Fruit fly (Drosophila melanogaster) whole organism, embryonic: Measurements from ENCODE around the gene Alg7.

Experiments
- B-H2 ChIP-seq: fragments of 200-800 bp; sonication (Bioruptor generic); optimal IDR thresholded peaks from 2 replicates; lab custom pipeline; 2018; ENCODE audit warnings: missing biosample characterization, mild to moderate bottlenecking, missing genetic modification characterization
- CG10366 ChIP-seq: fragments of 200-800 bp; sonication (Bioruptor generic); IDR thresholded peaks from 2 replicates; pipeline ENCODE4 v1.3.6; 2022; ENCODE audit warnings: missing biosample characterization, missing genetic modification characterization
- CG10979 ChIP-seq: fragments of 200-800 bp; sonication (Bioruptor generic); optimal IDR thresholded peaks from 2 replicates; lab custom pipeline; 2018; ENCODE audit warnings: missing biosample characterization, mild to moderate bottlenecking, missing genetic modification characterization, moderate library complexity
- CG12659 ChIP-seq: fragments of 200-800 bp; sonication (Bioruptor generic); optimal IDR thresholded peaks from 3 replicates; lab custom pipeline; 2017; ENCODE audit warnings: mild to moderate bottlenecking, missing biosample characterization, missing genetic modification reagents, missing genetic modification characterization
- CG13296 ChIP-seq: fragments of 200-800 bp; sonication (Bioruptor generic); optimal IDR thresholded peaks from 3 replicates; lab custom pipeline; 2018; ENCODE audit warnings: missing biosample characterization, mild to moderate bottlenecking, missing genetic modification characterization
- CG14860 ChIP-seq: fragments of 200-800 bp; sonication (Bioruptor generic); IDR thresholded peaks from 3 replicates; pipeline ENCODE4 v1.3.6; 2022; ENCODE audit warnings: missing biosample characterization, missing genetic modification characterization; ENCODE audit not compliant: partially characterized antibody
- CG15696 ChIP-seq: fragments of 200-800 bp; sonication (Bioruptor generic); optimal IDR thresholded peaks from 2 replicates; lab custom pipeline; 2019; ENCODE audit warnings: missing biosample characterization, mild to moderate bottlenecking, missing genetic modification characterization, moderate library complexity
- CG2120 ChIP-seq: fragments of 200-800 bp; sonication (Bioruptor generic); optimal IDR thresholded peaks from 3 replicates; lab custom pipeline; 2016; ENCODE audit warnings: missing biosample characterization, missing genetic modification characterization
- CG3281 ChIP-seq: fragments of 200-800 bp; sonication (Bioruptor generic); optimal IDR thresholded peaks from 3 replicates; lab custom pipeline; 2017; ENCODE audit warnings: missing biosample characterization, mild to moderate bottlenecking, missing genetic modification characterization
- CG3838 ChIP-seq: fragments of 200-800 bp; sonication (Bioruptor generic); optimal IDR thresholded peaks from 3 replicates; lab custom pipeline; 2016; ENCODE audit warnings: missing biosample characterization, missing genetic modification characterization
- CG4854 ChIP-seq: fragments of 200-800 bp; sonication (Bioruptor generic); optimal IDR thresholded peaks from 2 replicates; lab custom pipeline; 2016; ENCODE audit warnings: missing biosample characterization, missing genetic modification characterization, inconsistent platforms
- CG6272 ChIP-seq: fragments of 200-800 bp; sonication (Bioruptor generic); IDR thresholded peaks from 2 replicates; pipeline ENCODE4 v1.3.6; 2022; ENCODE audit warnings: missing biosample characterization, missing genetic modification characterization
- CG9876 ChIP-seq: fragments of 200-800 bp; sonication (Bioruptor generic); optimal IDR thresholded peaks from 2 replicates; lab custom pipeline; 2016; ENCODE audit warnings: missing biosample characterization, missing genetic modification characterization
- Camta ChIP-seq: fragments of 200-800 bp; sonication (Bioruptor generic); optimal IDR thresholded peaks from 2 replicates; lab custom pipeline; 2016; ENCODE audit warnings: missing biosample characterization, missing genetic modification characterization
- CoRest ChIP-seq: fragments of 200-800 bp; sonication (Bioruptor generic); optimal IDR thresholded peaks from 3 replicates; lab custom pipeline; 2018; ENCODE audit warnings: missing biosample characterization, mild to moderate bottlenecking, missing genetic modification characterization, moderate library complexity
- Ets97D ChIP-seq: fragments of 200-800 bp; sonication (Bioruptor generic); optimal IDR thresholded peaks from 3 replicates; lab custom pipeline; 2016; ENCODE audit warnings: missing biosample characterization, missing genetic modification characterization
- Fer3 ChIP-seq: fragments of 200-800 bp; sonication (Bioruptor generic); optimal IDR thresholded peaks from 2 replicates; lab custom pipeline; 2018; ENCODE audit warnings: missing biosample characterization, mild to moderate bottlenecking, missing genetic modification characterization, moderate library complexity
- HLH3B ChIP-seq: fragments of 200-800 bp; sonication (Bioruptor generic); IDR thresholded peaks from 2 replicates; pipeline ENCODE4 v1.3.6; 2022; ENCODE audit warnings: missing biosample characterization, missing genetic modification characterization
- Hr51 ChIP-seq, 2 experiments: fragments of 200-800 bp; sonication (Bioruptor generic); optimal IDR thresholded peaks; 2 replicates in 1 of 2; 3 replicates in 1 of 2; lab custom pipeline; 2016 to 2018; ENCODE audit warnings: missing biosample characterization in 2 of 2, missing genetic modification characterization in 2 of 2, mild to moderate bottlenecking in 1 of 2, moderate library complexity in 1 of 2
- Jarid2 ChIP-seq: fragments of 200-800 bp; sonication (Bioruptor generic); optimal IDR thresholded peaks from 3 replicates; lab custom pipeline; 2017; ENCODE audit warnings: mild to moderate bottlenecking, missing biosample characterization, missing genetic modification reagents, missing genetic modification characterization
- MBD-R2 ChIP-seq: fragments of 200-800 bp; sonication (Bioruptor generic); IDR thresholded peaks from 2 replicates; pipeline ENCODE4 v1.3.6; 2022; ENCODE audit warnings: missing biosample characterization, missing genetic modification characterization
- Meics ChIP-seq: fragments of 200-800 bp; sonication (Bioruptor generic); optimal IDR thresholded peaks from 2 replicates; lab custom pipeline; 2017; ENCODE audit warnings: missing biosample characterization, mild to moderate bottlenecking, missing genetic modification characterization
- NC2α ChIP-seq: fragments of 200-800 bp; sonication (Bioruptor generic); optimal IDR thresholded peaks from 2 replicates; lab custom pipeline; 2016; ENCODE audit warnings: missing biosample characterization, missing genetic modification characterization
- Nf-YC ChIP-seq: fragments of 200-800 bp; optimal IDR thresholded peaks from 3 replicates; lab custom pipeline; 2019; ENCODE audit warnings: missing biosample characterization, mild to moderate bottlenecking, missing genetic modification characterization, moderate library complexity
- Opbp ChIP-seq: fragments of 200-800 bp; sonication (Bioruptor generic); IDR thresholded peaks from 3 replicates; pipeline ENCODE4 v1.3.6; 2022; ENCODE audit warnings: missing biosample characterization, missing genetic modification characterization; ENCODE audit not compliant: partially characterized antibody
- Rfx ChIP-seq: fragments of 200-800 bp; sonication (Bioruptor generic); IDR thresholded peaks from 2 replicates; pipeline ENCODE4 v1.3.6; 2022; ENCODE audit warnings: missing biosample characterization, missing genetic modification characterization
- Sry-δ ChIP-seq: fragments of 200-800 bp; sonication (Bioruptor generic); optimal IDR thresholded peaks from 2 replicates; lab custom pipeline; 2016; ENCODE audit warnings: missing biosample characterization, missing genetic modification characterization
- Ssrp ChIP-seq: fragments of 200-800 bp; sonication (Bioruptor generic); optimal IDR thresholded peaks from 2 replicates; lab custom pipeline; 2018; ENCODE audit warnings: missing biosample characterization, mild to moderate bottlenecking, missing genetic modification characterization, moderate library complexity
- ase ChIP-seq: fragments of 200-800 bp; sonication (Bioruptor generic); IDR thresholded peaks from 3 replicates; pipeline ENCODE4 v1.3.6; 2022; ENCODE audit warnings: missing biosample characterization, missing genetic modification characterization
- bcd ChIP-seq: fragments of 200-800 bp; sonication (Bioruptor generic); optimal IDR thresholded peaks from 2 replicates; lab custom pipeline; 2017; ENCODE audit warnings: missing biosample characterization, mild to moderate bottlenecking, missing genetic modification characterization
- btn ChIP-seq: fragments of 200-800 bp; sonication (Bioruptor generic); optimal IDR thresholded peaks from 2 replicates; lab custom pipeline; 2016; ENCODE audit warnings: missing biosample characterization, missing genetic modification characterization
- chm ChIP-seq: fragments of 200-800 bp; sonication (Bioruptor generic); IDR thresholded peaks from 2 replicates; pipeline ENCODE4 v1.3.6; 2022; ENCODE audit warnings: missing biosample characterization, missing genetic modification characterization
- cwo ChIP-seq: fragments of 200-800 bp; sonication (Bioruptor generic); optimal IDR thresholded peaks from 3 replicates; lab custom pipeline; 2017; ENCODE audit warnings: missing biosample characterization, missing genetic modification characterization, mild to moderate bottlenecking, moderate library complexity, missing genetic modification reagents
- dmrt99B ChIP-seq: fragments of 200-800 bp; sonication (Bioruptor generic); optimal IDR thresholded peaks from 2 replicates; lab custom pipeline; 2018; ENCODE audit warnings: missing biosample characterization, mild to moderate bottlenecking, missing genetic modification characterization, moderate library complexity
- ewg ChIP-seq: fragments of 200-800 bp; sonication (Bioruptor generic); optimal IDR thresholded peaks from 3 replicates; lab custom pipeline; 2017; ENCODE audit warnings: mild to moderate bottlenecking, missing biosample characterization, missing genetic modification reagents, missing genetic modification characterization
- fd96Cb ChIP-seq: fragments of 200-800 bp; sonication (Bioruptor generic); optimal IDR thresholded peaks from 2 replicates; lab custom pipeline; 2018; ENCODE audit warnings: missing biosample characterization, mild to moderate bottlenecking, missing genetic modification characterization, moderate library complexity
- gsb ChIP-seq: fragments of 200-800 bp; sonication (Bioruptor generic); IDR thresholded peaks from 2 replicates; pipeline ENCODE4 v1.3.6; 2022; ENCODE audit warnings: missing biosample characterization, missing genetic modification characterization
- gt ChIP-seq: fragments of 200-800 bp; sonication (Bioruptor generic); IDR thresholded peaks from 2 replicates; pipeline ENCODE4 v1.3.6; 2022; ENCODE audit warnings: missing biosample characterization, missing genetic modification characterization
- knrl ChIP-seq: fragments of 200-800 bp; sonication (Bioruptor generic); IDR thresholded peaks from 3 replicates; pipeline ENCODE4 v1.3.6; 2022; ENCODE audit warnings: missing biosample characterization, missing genetic modification characterization; ENCODE audit not compliant: partially characterized antibody
- lmd ChIP-seq: fragments of 200-800 bp; sonication (Bioruptor generic); IDR thresholded peaks from 2 replicates; pipeline ENCODE4 v1.3.6; 2022; ENCODE audit warnings: missing biosample characterization, missing genetic modification characterization
- phol ChIP-seq: fragments of 200-800 bp; sonication (Bioruptor generic); optimal IDR thresholded peaks from 3 replicates; lab custom pipeline; 2018; ENCODE audit warnings: missing biosample characterization, mild to moderate bottlenecking, missing genetic modification characterization, moderate library complexity
- pzg ChIP-seq: fragments of 200-800 bp; sonication (Bioruptor generic); optimal IDR thresholded peaks from 3 replicates; lab custom pipeline; 2018; ENCODE audit warnings: missing biosample characterization, mild to moderate bottlenecking, missing genetic modification characterization, moderate library complexity
- ranshi ChIP-seq: fragments of 200-800 bp; sonication (Bioruptor generic); IDR thresholded peaks from 2 replicates; pipeline ENCODE4 v1.3.6; 2022; ENCODE audit warnings: missing biosample characterization, missing genetic modification characterization
- slou ChIP-seq: fragments of 200-800 bp; sonication (Bioruptor generic); optimal IDR thresholded peaks from 3 replicates; lab custom pipeline; 2016; ENCODE audit warnings: missing biosample characterization, missing genetic modification characterization
- stwl ChIP-seq: fragments of 200-800 bp; sonication (Bioruptor generic); optimal IDR thresholded peaks from 3 replicates; lab custom pipeline; 2018; ENCODE audit warnings: missing biosample characterization, mild to moderate bottlenecking, missing genetic modification characterization, moderate library complexity
- z ChIP-seq: fragments of 200-800 bp; sonication (Bioruptor generic); IDR thresholded peaks from 3 replicates; pipeline ENCODE4 v1.3.6; 2022; ENCODE audit warnings: missing biosample characterization, missing genetic modification characterization
- zen ChIP-seq: fragments of 200-800 bp; sonication (Bioruptor generic); optimal IDR thresholded peaks from 3 replicates; lab custom pipeline; 2018; ENCODE audit warnings: missing biosample characterization, mild to moderate bottlenecking, missing genetic modification characterization, moderate library complexity

Alg7 gene

dm6 chr2L:13215010-13215409 lies 36.0 kb downstream of the Alg7 start, which contains the start of gene kek4:
kek4 (minus strand) TSS chr2L:13215350.
- TF ChIP-seq CG10979 (tag; lab: Kevin White, UChicago), result no peak
- TF ChIP-seq ewg, result peak; percentile 69

DNA sequence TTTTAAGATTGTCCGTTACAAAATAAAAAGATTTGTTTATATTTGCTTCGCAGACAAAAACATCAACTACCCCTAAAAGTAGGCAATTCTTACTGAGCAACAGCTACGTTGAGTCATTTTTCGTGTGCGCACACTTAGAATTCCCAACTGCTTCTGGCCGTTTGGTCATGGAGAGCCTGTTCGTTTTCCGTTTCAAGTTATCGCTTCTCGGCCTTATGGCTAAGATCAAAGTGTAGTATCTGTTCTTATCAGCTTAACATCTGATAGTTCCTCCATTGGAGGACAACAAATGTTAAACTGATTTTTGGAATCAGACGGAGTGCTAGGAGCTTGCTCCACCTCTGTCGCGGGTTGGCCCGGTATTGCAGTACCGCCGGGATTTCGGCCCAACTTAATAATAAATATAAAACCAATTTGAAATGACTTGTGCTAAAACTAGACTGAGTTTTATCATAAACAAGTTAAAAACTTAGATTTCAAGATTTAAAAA lies 36.6 kb downstream of the Alg7 start:
- TF ChIP-seq CG3281 (peak; percentile 24), Hr51 (GFP tag; optimal IDR thresholded peaks at IDR 0.05; lab: Kevin White, UChicago) (peak in 1 of 2 experiments; percentile 47), zen (tag; lab: Kevin White, UChicago) (peak; percentile 59), lmd (GFP tag; lab: Robert Waterston, UW) (0 out of 2 replicates have a peak, but pooled peaks have one; percentile 20), Fer3 (tag; lab: Kevin White, UChicago) (peak; percentile 62), HLH3B (GFP tag; lab: Robert Waterston, UW) (peak; percentile 66; the same call in 1 of the 2 replicates), Rfx (GFP tag; lab: Robert Waterston, UW) (peak; percentile 56; the same call in 1 of the 2 replicates), Opbp (GFP tag; lab: Robert Waterston, UW) (peak; percentile 72), fd96Cb (tag; lab: Kevin White, UChicago) (peak; percentile 59), stwl (tag; lab: Kevin White, UChicago) (peak; percentile 5), Jarid2 (peak; percentile 69), CoRest (tag; lab: Kevin White, UChicago) (peak; percentile 36), CG15696 (tag; lab: Kevin White, UChicago) (peak; percentile 73), CG2120 (GFP tag; lab: Kevin White, UChicago) (peak; percentile 64), btn (GFP tag; lab: Kevin White, UChicago) (peak; percentile 52), CG9876 (peak; percentile 23), z (GFP tag; lab: Robert Waterston, UW) (peak; percentile 59; the same call in 2 of the 3 replicates), CG3838 (peak; percentile 27), gt (GFP tag; lab: Robert Waterston, UW) (peak; percentile 44; the same call in 1 of the 2 replicates), gsb (peak; percentile 24; the same call in 1 of the 2 replicates), Nf-YC (tag; lab: Kevin White, UChicago) (peak; percentile 37), Ets97D (GFP tag; lab: Kevin White, UChicago) (peak; percentile 33), CG6272 (GFP tag; lab: Robert Waterston, UW) (peak; percentile 28; the same call in 1 of the 2 replicates), MBD-R2 (GFP tag; lab: Robert Waterston, UW) (peak; percentile 34; the same call in 1 of the 2 replicates), CG14860 (GFP tag; lab: Robert Waterston, UW) (peak; percentile 48), Meics (peak; percentile 50), chm (GFP tag; lab: Robert Waterston, UW) (peak; percentile 72; the same call in 1 of the 2 replicates), slou (GFP tag; lab: Kevin White, UChicago) (peak; percentile 26), CG4854 (GFP tag; lab: Kevin White, UChicago) (peak; percentile 61), phol (tag; lab: Kevin White, UChicago) (peak; percentile 7), Ssrp (tag; lab: Kevin White, UChicago) (peak; percentile 2), dmrt99B (peak; percentile 65), CG13296 (GFP tag; lab: Kevin White, UChicago) (peak; percentile 25), knrl (GFP tag; lab: Robert Waterston, UW) (peak; percentile 78; the same call in 2 of the 3 replicates), CG10366 (peak; percentile 44; the same call in 1 of the 2 replicates), bcd (peak; percentile 54), cwo (peak; percentile 52), ase (GFP tag; lab: Robert Waterston, UW) (0 out of 3 replicates have a peak, but pooled peaks have one; percentile 43), ranshi (GFP tag; lab: Robert Waterston, UW) (0 out of 2 replicates have a peak, but pooled peaks have one; percentile 58), pzg (GFP tag; lab: Kevin White, UChicago) (peak; percentile 3), NC2α (GFP tag; lab: Kevin White, UChicago) (peak; percentile 53), B-H2 (GFP tag; lab: Kevin White, UChicago) (peak; percentile 39), Sry-δ (GFP tag; lab: Kevin White, UChicago) (peak; percentile 29), CG12659 (GFP tag; lab: Kevin White, UChicago) (peak; percentile 41), Camta (GFP tag; lab: Kevin White, UChicago) (peak; percentile 50)
